Fruit fly (Drosophila melanogaster): ENCODE measurements around the gene Fgop2.
A peak's percentile ranks its signal among the peaks of the same experiment; 100 is the strongest.

The Fgop2 gene

dm6 chr2L:6956725-6957124 lies 11.6 kb upstream of the Fgop2 start, which contains the start of the genes CG13775 and CG3430:
Gene CG13775 (minus strand): TSS chr2L:6956950.
Gene CG3430 (plus strand): TSS chr2L:6957008.
- TF ChIP-seq Myc (optimal IDR thresholded peaks at IDR 0.05) (peak; percentile 33), rgr (GFP tag; optimal IDR thresholded peaks at IDR 0.05) (no peak), OdsH (GFP tag; optimal IDR thresholded peaks at IDR 0.05) (peak; percentile 5), h (GFP tag; optimal IDR thresholded peaks at IDR 0.05) (no peak), Vsx2 (GFP tag; optimal IDR thresholded peaks at IDR 0.05; ENCODE audit: partially characterized antibody) (no peak), psq (GFP tag; optimal IDR thresholded peaks at IDR 0.05) (peak; percentile 0), HLH106 (tag; optimal IDR thresholded peaks at IDR 0.05) (peak; percentile 39)

- TF ChIP-seq Dfd (GFP tag; optimal IDR thresholded peaks at IDR 0.05) (no peak), sv (GFP tag; optimal IDR thresholded peaks at IDR 0.05) (peak; percentile 44), Vsx2 (GFP tag; optimal IDR thresholded peaks at IDR 0.05; ENCODE audit: partially characterized antibody) (no peak), CrebA (GFP tag; optimal IDR thresholded peaks at IDR 0.05; ENCODE audit: borderline replicate concordance) (no peak), psq (GFP tag; optimal IDR thresholded peaks at IDR 0.05) (peak; percentile 44), OdsH (GFP tag; optimal IDR thresholded peaks at IDR 0.05) (peak; percentile 88), rgr (GFP tag; optimal IDR thresholded peaks at IDR 0.05) (no peak), CG9705 (GFP tag; optimal IDR thresholded peaks at IDR 0.05) (peak; percentile 64), brk (GFP tag; optimal IDR thresholded peaks at IDR 0.05) (no peak), Mio (GFP tag; optimal IDR thresholded peaks at IDR 0.05) (no peak), jim (GFP tag; optimal IDR thresholded peaks at IDR 0.05) (no peak), Rel (GFP tag; optimal IDR thresholded peaks at IDR 0.05) (no peak), Rel (tag; optimal IDR thresholded peaks at IDR 0.05) (no peak), dl (GFP tag; optimal IDR thresholded peaks at IDR 0.05; ENCODE audit: insufficient read depth in 1 of 2, partially characterized antibody in 2 of 2) (no peak), br (GFP tag; optimal IDR thresholded peaks at IDR 0.05) (peak; percentile 62), Abd-B (GFP tag; optimal IDR thresholded peaks at IDR 0.05) (no peak), Hr83 (GFP tag; optimal IDR thresholded peaks at IDR 0.05; ENCODE audit: poor library complexity, severe bottlenecking) (no peak), usp (GFP tag; optimal IDR thresholded peaks at IDR 0.05) (no peak), CG32264 (GFP tag; optimal IDR thresholded peaks at IDR 0.05) (no peak), HLH106 (tag; optimal IDR thresholded peaks at IDR 0.05) (peak; percentile 91), Sp1 (GFP tag; optimal IDR thresholded peaks at IDR 0.05) (peak; percentile 90), GATAd (GFP tag; optimal IDR thresholded peaks at IDR 0.05) (no peak), h (GFP tag; optimal IDR thresholded peaks at IDR 0.05) (no peak), Jra (GFP tag; optimal IDR thresholded peaks at IDR 0.05) (no peak), foxo (GFP tag; optimal IDR thresholded peaks at IDR 0.05) (no peak), woc (GFP tag; optimal IDR thresholded peaks at IDR 0.05) (no peak), tai (GFP tag; optimal IDR thresholded peaks at IDR 0.05) (no peak), N (GFP tag; optimal IDR thresholded peaks at IDR 0.05) (no peak), Myc (optimal IDR thresholded peaks at IDR 0.05) (no peak), Hnf4 (GFP tag; optimal IDR thresholded peaks at IDR 0.05) (no peak), sage (GFP tag; optimal IDR thresholded peaks at IDR 0.05) (no peak), pan (optimal IDR thresholded peaks at IDR 0.05) (no peak), dmrt93B (GFP tag; optimal IDR thresholded peaks at IDR 0.05) (no peak), ey (GFP tag; optimal IDR thresholded peaks at IDR 0.05) (peak; percentile 76), Dif (GFP tag; optimal IDR thresholded peaks at IDR 0.05; ENCODE audit: partially characterized antibody) (no peak), fru (GFP tag; optimal IDR thresholded peaks at IDR 0.05) (no peak), dsf (GFP tag; optimal IDR thresholded peaks at IDR 0.05; ENCODE audit: borderline replicate concordance) (peak; percentile 78), Hr78 (GFP tag; optimal IDR thresholded peaks at IDR 0.05) (no peak)
These were observed 5.0 kb upstream of the Fgop2 start, which contains the start of the genes Gas41 and SA1 for dm6 chr2L:6950096-6950495. Gene Gas41 (minus strand): TSS chr2L:6950207. Gene SA1 (plus strand): TSS chr2L:6950421.

DNA sequence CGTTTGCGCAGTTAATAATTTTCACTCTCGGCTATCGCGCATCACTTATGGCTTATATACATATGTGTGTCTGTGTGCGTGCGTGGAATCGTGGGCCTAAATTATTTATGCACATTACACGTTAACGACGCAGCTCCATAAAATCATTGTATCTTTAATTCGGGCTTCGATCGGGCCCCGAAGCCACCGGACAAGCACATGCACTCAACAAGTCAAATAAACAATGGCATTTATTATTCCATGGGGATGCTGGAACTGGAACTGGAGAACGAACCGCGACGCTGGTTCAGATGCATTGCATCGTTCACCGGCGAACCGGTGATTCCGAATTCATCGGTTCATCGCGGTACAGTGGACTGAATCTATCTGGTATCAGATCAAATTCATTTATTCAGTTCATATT lies 3.5 kb upstream of the Fgop2 start, which contains the start of gene ihog:
Gene ihog, minus strand, starts transcription at position 269 of the 403 bp plus-strand sequence.
- no peak for TF ChIP-seq HLH106 (tag; optimal IDR thresholded peaks at IDR 0.05)
- peak; percentile 77 for TF ChIP-seq woc (GFP tag; optimal IDR thresholded peaks at IDR 0.05)
- TF ChIP-seq br (GFP tag; optimal IDR thresholded peaks at IDR 0.05), result no peak

All from whole organism, wandering third instar larva.